Worm (Caenorhabditis elegans) whole organism, late embryonic: ENCODE data around the gene tra-4.

ENCODE experiments used
- C08G9.2 ChIP-seq: sonication (generic microtip); optimal IDR thresholded peaks from 2 replicates; lab custom pipeline; 2016; ENCODE audit warnings: mild to moderate bottlenecking, missing genetic modification characterization, moderate library complexity, missing compliant biosample characterization
- F13H6.1 ChIP-seq: sonication (generic microtip); optimal IDR thresholded peaks from 2 replicates; lab custom pipeline; 2016; ENCODE audit warnings: missing genetic modification characterization, missing compliant biosample characterization
- K02D7.2 ChIP-seq: sonication (generic microtip); optimal IDR thresholded peaks from 2 replicates; lab custom pipeline; 2017; ENCODE audit warnings: mild to moderate bottlenecking, missing genetic modification characterization, missing compliant biosample characterization
- K09A11.1 ChIP-seq: sonication (generic microtip); optimal IDR thresholded peaks from 2 replicates; lab custom pipeline; 2017; ENCODE audit warnings: antibody characterized with exemption, mild to moderate bottlenecking, missing genetic modification characterization, missing compliant biosample characterization; ENCODE audit not compliant: insufficient read depth
- Y22D7AL.16 ChIP-seq: sonication (generic microtip); optimal IDR thresholded peaks from 2 replicates; lab custom pipeline; 2016; ENCODE audit warnings: missing genetic modification characterization, missing compliant biosample characterization
- ahr-1 ChIP-seq: sonication (generic microtip); optimal IDR thresholded peaks from 2 replicates; lab custom pipeline; 2016; ENCODE audit warnings: missing genetic modification characterization, missing compliant biosample characterization
- ama-1 ChIP-seq: fragments of 150-350 bp; optimal IDR thresholded peaks from 2 replicates; lab custom pipeline; 2014
- ceh-14 ChIP-seq: sonication (generic microtip); optimal IDR thresholded peaks from 2 replicates; lab custom pipeline; 2016; ENCODE audit warnings: missing genotype, missing genetic modification characterization, missing compliant biosample characterization
- ceh-18 ChIP-seq: sonication (generic microtip); optimal IDR thresholded peaks from 2 replicates; lab custom pipeline; 2016; ENCODE audit warnings: missing genetic modification characterization, missing compliant biosample characterization
- ceh-19 ChIP-seq: fragments of 200-800 bp; sonication (Bioruptor generic); optimal IDR thresholded peaks from 2 replicates; lab custom pipeline; 2018; ENCODE audit warnings: mild to moderate bottlenecking, missing genetic modification characterization, missing compliant biosample characterization
- ceh-22 ChIP-seq: sonication (generic microtip); optimal IDR thresholded peaks from 2 replicates; lab custom pipeline; 2017; ENCODE audit warnings: missing biosample characterization, missing genetic modification characterization
- ceh-24 ChIP-seq: sonication (generic microtip); optimal IDR thresholded peaks from 2 replicates; lab custom pipeline; 2016; ENCODE audit warnings: mild to moderate bottlenecking, missing genetic modification characterization, missing compliant biosample characterization
- ceh-30 ChIP-seq: fragments of 150-350 bp; optimal IDR thresholded peaks from 2 replicates; lab custom pipeline; 2014; ENCODE audit warnings: missing biosample characterization, missing genetic modification characterization
- ceh-31 ChIP-seq: sonication (generic microtip); optimal IDR thresholded peaks from 2 replicates; lab custom pipeline; 2016; ENCODE audit warnings: missing genetic modification characterization, missing compliant biosample characterization
- ceh-34 ChIP-seq: sonication (generic microtip); optimal IDR thresholded peaks from 2 replicates; lab custom pipeline; 2016; ENCODE audit warnings: mild to moderate bottlenecking, missing genetic modification characterization, missing compliant biosample characterization
- ceh-45 ChIP-seq: fragments of 200-800 bp; sonication (Bioruptor generic); IDR thresholded peaks from 2 replicates; pipeline ENCODE4 v1.3.6; 2022; ENCODE audit warnings: missing genetic modification reagents, missing genetic modification characterization, missing compliant biosample characterization
- ceh-48 ChIP-seq: sonication (generic microtip); optimal IDR thresholded peaks from 2 replicates; lab custom pipeline; 2016; ENCODE audit warnings: missing genetic modification characterization, inconsistent platforms, missing compliant biosample characterization
- ceh-9 ChIP-seq: sonication (generic microtip); optimal IDR thresholded peaks from 2 replicates; lab custom pipeline; 2016; ENCODE audit warnings: mild to moderate bottlenecking, missing genetic modification characterization, inconsistent platforms, missing compliant biosample characterization
- dmd-4 ChIP-seq: sonication (generic microtip); optimal IDR thresholded peaks from 2 replicates; lab custom pipeline; 2016; ENCODE audit warnings: borderline replicate concordance, missing genetic modification characterization, missing compliant biosample characterization
- dve-1 ChIP-seq: sonication (generic microtip); optimal IDR thresholded peaks from 2 replicates; lab custom pipeline; 2017; ENCODE audit warnings: antibody characterized with exemption, mild to moderate bottlenecking, missing genetic modification characterization, missing compliant biosample characterization
- elt-4 ChIP-seq: sonication (generic microtip); optimal IDR thresholded peaks from 2 replicates; lab custom pipeline; 2016; ENCODE audit warnings: missing genetic modification characterization, missing compliant biosample characterization
- fax-1 ChIP-seq: sonication (generic microtip); optimal IDR thresholded peaks from 2 replicates; lab custom pipeline; 2016; ENCODE audit warnings: missing genotype, missing genetic modification characterization, missing compliant biosample characterization
- fkh-10 ChIP-seq: fragments of 150-350 bp; optimal IDR thresholded peaks from 2 replicates; lab custom pipeline; 2014; ENCODE audit warnings: missing biosample characterization, missing genetic modification reagents, missing genetic modification characterization
- hlh-30 ChIP-seq: sonication (generic microtip); optimal IDR thresholded peaks from 2 replicates; lab custom pipeline; 2017; ENCODE audit warnings: antibody characterized with exemption, missing genetic modification characterization, missing compliant biosample characterization; ENCODE audit not compliant: insufficient read depth
- hlh-8 ChIP-seq: sonication (generic microtip); optimal IDR thresholded peaks from 2 replicates; lab custom pipeline; 2016; ENCODE audit warnings: missing genotype, missing genetic modification characterization, missing compliant biosample characterization
- madf-2 ChIP-seq: sonication (generic microtip); optimal IDR thresholded peaks from 2 replicates; lab custom pipeline; 2017; ENCODE audit warnings: missing genetic modification characterization, missing compliant biosample characterization
- mec-3 ChIP-seq: sonication (generic microtip); optimal IDR thresholded peaks from 2 replicates; lab custom pipeline; 2016; ENCODE audit warnings: borderline replicate concordance, missing genetic modification characterization, missing compliant biosample characterization
- nfya-1 ChIP-seq: sonication (generic microtip); optimal IDR thresholded peaks from 2 replicates; lab custom pipeline; 2017; ENCODE audit warnings: missing genetic modification characterization, mild to moderate bottlenecking, missing compliant biosample characterization, antibody characterized with exemption, moderate library complexity
- nhr-11 ChIP-seq: fragments of 150-350 bp; optimal IDR thresholded peaks from 2 replicates; lab custom pipeline; 2014; ENCODE audit warnings: missing biosample characterization, missing genetic modification characterization
- nhr-232 ChIP-seq: sonication (generic microtip); optimal IDR thresholded peaks from 2 replicates; lab custom pipeline; 2016; ENCODE audit warnings: missing genetic modification characterization, missing compliant biosample characterization
- pag-3 ChIP-seq: sonication (generic microtip); optimal IDR thresholded peaks from 2 replicates; lab custom pipeline; 2016; ENCODE audit warnings: missing compliant biosample characterization, missing genetic modification characterization, borderline replicate concordance
- pat-9 ChIP-seq: fragments of 200-800 bp; sonication (Bioruptor generic); optimal IDR thresholded peaks from 2 replicates; lab custom pipeline; 2018; ENCODE audit warnings: mild to moderate bottlenecking, missing genetic modification characterization, moderate library complexity, missing compliant biosample characterization
- pax-1 ChIP-seq: fragments of 150-350 bp; optimal IDR thresholded peaks from 2 replicates; lab custom pipeline; 2014; ENCODE audit warnings: missing biosample characterization, missing genetic modification characterization
- pha-4 ChIP-seq: fragments of 150-350 bp; optimal IDR thresholded peaks from 2 replicates; lab custom pipeline; 2018; ENCODE audit warnings: missing biosample characterization, missing genetic modification reagents, missing genetic modification characterization
- pqm-1 ChIP-seq: sonication (generic microtip); optimal IDR thresholded peaks from 2 replicates; lab custom pipeline; 2016; ENCODE audit warnings: missing genetic modification characterization, missing compliant biosample characterization
- rnt-1 ChIP-seq: sonication (generic microtip); optimal IDR thresholded peaks from 2 replicates; lab custom pipeline; 2016; ENCODE audit warnings: missing genetic modification characterization, missing compliant biosample characterization
- sox-4 ChIP-seq: sonication (generic microtip); optimal IDR thresholded peaks from 2 replicates; lab custom pipeline; 2017; ENCODE audit warnings: mild to moderate bottlenecking, missing genetic modification characterization, inconsistent platforms, missing compliant biosample characterization
- tbx-2 ChIP-seq: sonication (generic microtip); optimal IDR thresholded peaks from 2 replicates; lab custom pipeline; 2016; ENCODE audit warnings: missing genetic modification characterization, missing compliant biosample characterization
- tbx-7 ChIP-seq: sonication (generic microtip); optimal IDR thresholded peaks from 2 replicates; lab custom pipeline; 2016; ENCODE audit warnings: missing genotype, missing genetic modification characterization, missing compliant biosample characterization
- ttx-3 ChIP-seq: sonication (generic microtip); optimal IDR thresholded peaks from 2 replicates; lab custom pipeline; 2016; ENCODE audit warnings: missing genetic modification reagents, missing genetic modification characterization, missing compliant biosample characterization
- unc-3 ChIP-seq, 2 experiments: fragments of 200-800 bp in 1 of 2; sonication (Bioruptor generic) in 1 of 2; sonication (generic microtip) in 1 of 2; conservative IDR thresholded peaks in 1 of 2; optimal IDR thresholded peaks in 1 of 2; 2 replicates each; pipeline versions ENCODE4 v1.3.6 to Lab custom; 2016 to 2022; ENCODE audit warnings: missing compliant biosample characterization in 2 of 2, missing genetic modification characterization in 2 of 2, missing genetic modification reagents in 1 of 2
- unc-42 ChIP-seq: sonication (generic microtip); optimal IDR thresholded peaks from 2 replicates; lab custom pipeline; 2016; ENCODE audit warnings: missing genotype, missing genetic modification characterization, missing compliant biosample characterization
- unc-86 ChIP-seq: sonication (generic microtip); optimal IDR thresholded peaks from 2 replicates; lab custom pipeline; 2016; ENCODE audit warnings: missing genetic modification characterization, missing compliant biosample characterization
- zip-5 ChIP-seq: sonication (generic microtip); optimal IDR thresholded peaks from 2 replicates; lab custom pipeline; 2016; ENCODE audit warnings: missing genetic modification characterization, missing compliant biosample characterization
- ztf-16 ChIP-seq: sonication (generic microtip); optimal IDR thresholded peaks from 2 replicates; lab custom pipeline; 2017; ENCODE audit warnings: missing genetic modification characterization, missing compliant biosample characterization

Gene tra-4

DNA sequence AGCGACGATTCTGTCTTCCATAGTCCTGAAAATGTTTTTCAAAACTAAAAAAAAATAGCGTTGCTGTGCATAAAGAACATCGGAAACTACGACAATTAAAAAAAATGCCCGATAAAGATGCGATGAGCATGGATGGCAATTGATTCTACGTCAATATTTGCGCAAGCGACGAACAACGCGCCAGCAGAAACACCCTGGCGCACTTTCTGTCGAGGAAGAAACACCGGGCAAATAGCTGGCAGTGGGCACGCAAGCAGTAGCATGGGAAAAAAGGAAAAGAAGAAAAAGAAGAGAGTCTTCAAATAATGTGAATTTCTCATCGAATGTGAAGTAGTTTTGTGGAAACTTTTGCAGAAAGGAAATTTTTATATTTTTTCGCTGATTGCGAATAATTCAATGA is 47.8 kb downstream of the tra-4 start, which contains the start of gene C14A11.9 (continued):
- TF ChIP-seq hlh-30 (tag; lab: Kevin White, UChicago) (peak; percentile 31), pag-3 (tag; lab: Kevin White, UChicago) (no peak), ceh-19 (GFP tag; lab: Kevin White, UChicago) (peak; percentile 59), ceh-22 (no peak), nhr-11 (no peak), pha-4 (no peak), madf-2 (tag; lab: Kevin White, UChicago) (peak; percentile 55), F13H6.1 (tag; lab: Kevin White, UChicago) (peak; percentile 58), nhr-232 (peak; percentile 58), Y22D7AL.16 (tag; lab: Kevin White, UChicago) (no peak), pax-1 (tag; lab: Kevin White, UChicago) (no peak), ztf-16 (peak; percentile 24), unc-86 (peak; percentile 63), rnt-1 (tag; lab: Kevin White, UChicago) (peak; percentile 73), ceh-34 (tag; lab: Kevin White, UChicago) (peak; percentile 62), tbx-2 (peak; percentile 83), ceh-14 (peak; percentile 75), dmd-4 (tag; lab: Kevin White, UChicago) (no peak), K09A11.1 (tag; lab: Kevin White, UChicago) (no peak), hlh-8 (peak; percentile 16), dve-1 (tag; lab: Kevin White, UChicago) (peak; percentile 58), zip-5 (tag; lab: Kevin White, UChicago) (peak; percentile 18), ceh-24 (tag; lab: Kevin White, UChicago) (no peak), mec-3 (tag; lab: Kevin White, UChicago) (no peak), nfya-1 (peak; percentile 78), ceh-48 (peak; percentile 69), fkh-10 (GFP tag; lab: Kevin White, UChicago) (no peak), tbx-7 (tag; lab: Kevin White, UChicago) (no peak), fax-1 (tag; lab: Kevin White, UChicago) (peak; percentile 19), pat-9 (peak; percentile 63), C08G9.2 (tag; lab: Kevin White, UChicago) (peak; percentile 71), ceh-9 (tag; lab: Kevin White, UChicago) (no peak), unc-3 (GFP tag; conservative IDR thresholded peaks at IDR 0.05; lab: Robert Waterston, UW) (no peak), unc-3 (tag; optimal IDR thresholded peaks at IDR 0.05; lab: Kevin White, UChicago) (peak; percentile 70), ceh-30 (peak; percentile 30), ttx-3 (tag; lab: Kevin White, UChicago) (peak; percentile 52), ceh-18 (tag; lab: Kevin White, UChicago) (peak; percentile 79), sox-4 (tag; lab: Kevin White, UChicago) (peak; percentile 55), ahr-1 (tag; lab: Kevin White, UChicago) (peak; percentile 35), elt-4 (tag; lab: Kevin White, UChicago) (no peak), pqm-1 (peak; percentile 32), ama-1 (lab: Kevin White, UChicago) (no peak)

DNA sequence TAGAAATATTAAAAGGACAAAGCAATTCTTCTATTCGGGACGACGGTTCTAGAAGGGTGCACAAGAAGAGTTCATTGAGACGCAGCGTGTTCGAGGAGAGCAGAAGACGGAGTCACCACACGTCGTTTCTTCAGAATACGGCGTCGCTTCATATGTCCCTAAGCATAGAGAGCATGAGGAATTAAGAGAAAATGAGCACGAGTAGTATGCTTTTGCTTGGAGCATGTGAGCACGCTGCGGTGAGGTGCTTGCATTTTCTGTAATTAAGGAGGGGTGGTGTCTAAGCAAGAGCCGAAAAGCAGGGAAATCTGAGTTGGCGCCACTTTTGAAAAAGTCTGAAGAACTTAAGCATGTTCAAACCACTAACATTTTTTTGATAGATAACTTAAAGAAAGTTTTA is 50.0 kb downstream of the tra-4 start, which contains the start of gene C14A11.5:
Gene C14A11.5, minus strand, starts transcription at position 139 of the 400 bp plus-strand sequence.
- TF ChIP-seq ceh-31 (tag; lab: Kevin White, UChicago) = peak; percentile 57
- no peak for TF ChIP-seq dmd-4 (tag; lab: Kevin White, UChicago)
- no peak for TF ChIP-seq K02D7.2
- no peak for TF ChIP-seq zip-5 (tag; lab: Kevin White, UChicago)
- peak; percentile 8 for TF ChIP-seq unc-42
- TF ChIP-seq K09A11.1 (tag; lab: Kevin White, UChicago) = no peak
- no peak for TF ChIP-seq ceh-45 (GFP tag; lab: Robert Waterston, UW)
- TF ChIP-seq hlh-30 (tag; lab: Kevin White, UChicago) = peak; percentile 24
- TF ChIP-seq fax-1 (tag; lab: Kevin White, UChicago) = no peak
- peak; percentile 35 for TF ChIP-seq ceh-14
- TF ChIP-seq tbx-2 = peak; percentile 3
